Fruit fly (Drosophila melanogaster) whole organism, embryonic: ENCODE data around the gene Sce.

Source experiments
- C15 ChIP-seq: fragments of 200-800 bp; sonication (Bioruptor generic); IDR thresholded peaks from 3 replicates; pipeline ENCODE4 v1.3.6; 2022; ENCODE audit warnings: missing biosample characterization, missing genetic modification characterization
- CG10209 ChIP-seq: fragments of 200-800 bp; sonication (Bioruptor generic); optimal IDR thresholded peaks from 3 replicates; lab custom pipeline; 2017; ENCODE audit warnings: missing biosample characterization, mild to moderate bottlenecking, missing genetic modification characterization, missing genetic modification reagents
- CG4424 ChIP-seq: fragments of 200-800 bp; sonication (Bioruptor generic); optimal IDR thresholded peaks from 3 replicates; lab custom pipeline; 2016; ENCODE audit warnings: missing biosample characterization, missing genetic modification characterization
- Doc2 ChIP-seq: fragments of 200-800 bp; sonication (Bioruptor generic); IDR thresholded peaks from 2 replicates; pipeline ENCODE4 v1.3.6; 2022; ENCODE audit warnings: missing biosample characterization, missing genetic modification characterization
- Gsc ChIP-seq: fragments of 200-800 bp; sonication (Bioruptor generic); IDR thresholded peaks from 2 replicates; pipeline ENCODE4 v1.3.6; 2022; ENCODE audit warnings: missing biosample characterization, missing genetic modification characterization
- Ravus ChIP-seq: fragments of 200-800 bp; sonication (Bioruptor generic); IDR thresholded peaks from 2 replicates; pipeline ENCODE4 v1.3.6; 2022; ENCODE audit warnings: missing biosample characterization, missing genetic modification characterization
- dan ChIP-seq: fragments of 200-800 bp; sonication (Bioruptor generic); IDR thresholded peaks from 2 replicates; pipeline ENCODE4 v1.3.6; 2022; ENCODE audit warnings: missing biosample characterization, missing genetic modification characterization
- zen ChIP-seq: fragments of 200-800 bp; sonication (Bioruptor generic); optimal IDR thresholded peaks from 3 replicates; lab custom pipeline; 2018; ENCODE audit warnings: missing biosample characterization, mild to moderate bottlenecking, missing genetic modification characterization, moderate library complexity

DNA sequence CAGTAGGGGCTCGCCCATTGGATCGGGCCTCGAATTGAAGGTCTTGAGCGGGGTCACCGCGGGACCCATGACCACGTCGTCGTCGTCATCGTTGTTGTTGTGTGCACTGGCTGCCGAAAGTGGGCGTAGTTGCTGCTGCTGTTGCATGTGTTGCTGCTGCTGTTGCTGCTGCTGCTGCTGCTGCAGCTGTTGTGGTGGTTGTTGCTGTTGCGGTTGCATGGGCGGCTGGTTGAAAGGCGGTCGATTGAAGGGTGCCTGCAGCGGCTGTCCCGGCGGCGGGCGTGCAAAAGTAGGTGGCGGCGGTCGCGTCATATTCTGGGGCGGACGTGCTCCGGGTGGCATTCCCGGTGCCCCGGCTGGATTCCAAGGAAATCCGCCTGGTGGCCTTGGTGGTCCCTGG is 34.0 kb downstream of the Sce start:
- TF ChIP-seq Gsc (GFP tag; lab: Robert Waterston, UW) = no peak
- TF ChIP-seq C15 (GFP tag; lab: Robert Waterston, UW) = no peak
- no peak for TF ChIP-seq zen (tag; lab: Kevin White, UChicago)
- no peak for TF ChIP-seq dan (GFP tag; lab: Robert Waterston, UW)
- TF ChIP-seq CG4424 (GFP tag; lab: Kevin White, UChicago) = no peak
- TF ChIP-seq Doc2 (GFP tag; lab: Robert Waterston, UW) = no peak
- TF ChIP-seq CG10209 (GFP tag; lab: Kevin White, UChicago) = no peak
- no peak for TF ChIP-seq Ravus
